Fruit fly (Drosophila melanogaster): ENCODE results near the gene LanA.

Gene LanA

dm6 chr3L:6188995-6189927, 28.6 kb downstream of the LanA start, which contains the start of the genes D19A and CG7386 (continued):
- no peak for TF ChIP-seq Adf1 (GFP tag; IDR thresholded peaks at IDR 0.05)
- no peak for TF ChIP-seq CG9797 (GFP tag; optimal IDR thresholded peaks at IDR 0.05)
- peak; percentile 41 for TF ChIP-seq CG1233 (GFP tag; optimal IDR thresholded peaks at IDR 0.05)
- TF ChIP-seq btn (GFP tag; optimal IDR thresholded peaks at IDR 0.05), result no peak
- TF ChIP-seq ab (GFP tag; optimal IDR thresholded peaks at IDR 0.05), result peak; percentile 52
- TF ChIP-seq ERR (GFP tag; optimal IDR thresholded peaks at IDR 0.05), result peak; percentile 2
- TF ChIP-seq pita (GFP tag; optimal IDR thresholded peaks at IDR 0.05), result no peak
- peak; percentile 63; the same call in 1 of the 2 replicates for TF ChIP-seq CG14014 (GFP tag; IDR thresholded peaks at IDR 0.05)
- TF ChIP-seq CG9932 (GFP tag; IDR thresholded peaks at IDR 0.05), result peak; percentile 74
- TF ChIP-seq CG10979 (tag; optimal IDR thresholded peaks at IDR 0.05), result peak; percentile 33
- TF ChIP-seq otp (GFP tag; IDR thresholded peaks at IDR 0.05), result no peak
- TF ChIP-seq CG6791 (GFP tag; IDR thresholded peaks at IDR 0.05; ENCODE audit: partially characterized antibody), result peak; percentile 41; the same call in 1 of the 3 replicates
- peak; percentile 97 for TF ChIP-seq Elba2 (GFP tag; optimal IDR thresholded peaks at IDR 0.05)
- no peak for TF ChIP-seq hkb (optimal IDR thresholded peaks at IDR 0.05)
- peak; percentile 37; the same call in 1 of the 2 replicates for TF ChIP-seq hkb (GFP tag; IDR thresholded peaks at IDR 0.05)
- TF ChIP-seq Sry-δ (GFP tag; optimal IDR thresholded peaks at IDR 0.05), result peak; percentile 22
- no peak for TF ChIP-seq hb (GFP tag; IDR thresholded peaks at IDR 0.05; ENCODE audit: partially characterized antibody)
- TF ChIP-seq CG31224 (GFP tag; IDR thresholded peaks at IDR 0.05), result 0 out of 2 replicates have a peak, but pooled peaks have one; percentile 29
- peak; percentile 31 for TF ChIP-seq Max (GFP tag; optimal IDR thresholded peaks at IDR 0.05)
- TF ChIP-seq dimm (GFP tag; IDR thresholded peaks at IDR 0.05), result no peak
- peak; percentile 18 for TF ChIP-seq CG8089 (GFP tag; optimal IDR thresholded peaks at IDR 0.05)
- TF ChIP-seq fd96Cb (tag; optimal IDR thresholded peaks at IDR 0.05), result peak; percentile 22
- TF ChIP-seq maf-S (GFP tag; optimal IDR thresholded peaks at IDR 0.05), result peak; percentile 29
- TF ChIP-seq CG2129 (GFP tag; IDR thresholded peaks at IDR 0.05; ENCODE audit: partially characterized antibody), result no peak
- peak; percentile 47 for TF ChIP-seq CG10267 (tag; optimal IDR thresholded peaks at IDR 0.05)
- TF ChIP-seq Lpt (GFP tag; optimal IDR thresholded peaks at IDR 0.05), result no peak
- no peak for TF ChIP-seq Dll (GFP tag; IDR thresholded peaks at IDR 0.05; ENCODE audit: partially characterized antibody)
- peak; percentile 50 for TF ChIP-seq shn (GFP tag; optimal IDR thresholded peaks at IDR 0.05)
- TF ChIP-seq sc (optimal IDR thresholded peaks at IDR 0.05), result no peak
- no peak for TF ChIP-seq sc (GFP tag; optimal IDR thresholded peaks at IDR 0.05)
- TF ChIP-seq D (optimal IDR thresholded peaks at IDR 0.05), result no peak
- TF ChIP-seq D (GFP tag; optimal IDR thresholded peaks at IDR 0.05), result peak; percentile 14
- TF ChIP-seq Trl (optimal IDR thresholded peaks at IDR 0.05), result no peak
- peak; percentile 54 for TF ChIP-seq Trl (GFP tag; optimal IDR thresholded peaks at IDR 0.05)
- no peak for TF ChIP-seq klu (GFP tag; IDR thresholded peaks at IDR 0.05)
- TF ChIP-seq chinmo (GFP tag; IDR thresholded peaks at IDR 0.05; ENCODE audit: partially characterized antibody), result no peak
- TF ChIP-seq lab (GFP tag; optimal IDR thresholded peaks at IDR 0.05), result peak; percentile 59
- peak; percentile 27 for TF ChIP-seq CG10431 (GFP tag; optimal IDR thresholded peaks at IDR 0.05)
- peak; percentile 73 for TF ChIP-seq CG12391 (tag; optimal IDR thresholded peaks at IDR 0.05)
- TF ChIP-seq pb (GFP tag; optimal IDR thresholded peaks at IDR 0.05), result peak; percentile 46
- peak; percentile 4 for TF ChIP-seq CG8290 (GFP tag; optimal IDR thresholded peaks at IDR 0.05)
- peak in 1 of 2 experiments; percentile 86 for TF ChIP-seq CG8290 (tag; optimal IDR thresholded peaks at IDR 0.05)
- TF ChIP-seq CG4282 (GFP tag; optimal IDR thresholded peaks at IDR 0.05), result no peak
- no peak; the same call in 1 of the 2 replicates for TF ChIP-seq E2f2 (GFP tag; IDR thresholded peaks at IDR 0.05)
- no peak for TF ChIP-seq fd102C (GFP tag; optimal IDR thresholded peaks at IDR 0.05)
- peak; percentile 49 for TF ChIP-seq CG12659 (GFP tag; optimal IDR thresholded peaks at IDR 0.05)
- TF ChIP-seq CG10209 (GFP tag; optimal IDR thresholded peaks at IDR 0.05), result no peak
- peak; percentile 70 for TF ChIP-seq CG2712 (tag; optimal IDR thresholded peaks at IDR 0.05)
- TF ChIP-seq trem (tag; optimal IDR thresholded peaks at IDR 0.05), result peak; percentile 36
- peak; percentile 8 for TF ChIP-seq gfzf (GFP tag; optimal IDR thresholded peaks at IDR 0.05)
